Worm (Caenorhabditis elegans) whole organism, L1 larva: ENCODE data around the gene F43C1.5.
A peak's percentile ranks its signal among the peaks of the same experiment; 100 is the strongest.

Experiments used
- ama-1 ChIP-seq: fragments of 150-350 bp; optimal IDR thresholded peaks from 2 replicates; lab custom pipeline; 2014
- blmp-1 ChIP-seq: fragments of 150-350 bp; optimal IDR thresholded peaks from 2 replicates; lab custom pipeline; 2014; ENCODE audit warnings: missing biosample characterization, missing genetic modification characterization
- pag-3 ChIP-seq: sonication (generic microtip); optimal IDR thresholded peaks from 2 replicates; lab custom pipeline; 2017; ENCODE audit warnings: missing genetic modification characterization, mild to moderate bottlenecking, missing compliant biosample characterization, antibody characterized with exemption, borderline replicate concordance; ENCODE audit not compliant: insufficient read depth
- skn-1 ChIP-seq: fragments of 150-350 bp; optimal IDR thresholded peaks from 2 replicates; lab custom pipeline; 2014; ENCODE audit warnings: missing biosample characterization, missing genetic modification characterization
- snpc-4 ChIP-seq: fragments of 150-350 bp; optimal IDR thresholded peaks from 2 replicates; lab custom pipeline; 2014; ENCODE audit warnings: missing biosample characterization, missing genetic modification characterization

DNA sequence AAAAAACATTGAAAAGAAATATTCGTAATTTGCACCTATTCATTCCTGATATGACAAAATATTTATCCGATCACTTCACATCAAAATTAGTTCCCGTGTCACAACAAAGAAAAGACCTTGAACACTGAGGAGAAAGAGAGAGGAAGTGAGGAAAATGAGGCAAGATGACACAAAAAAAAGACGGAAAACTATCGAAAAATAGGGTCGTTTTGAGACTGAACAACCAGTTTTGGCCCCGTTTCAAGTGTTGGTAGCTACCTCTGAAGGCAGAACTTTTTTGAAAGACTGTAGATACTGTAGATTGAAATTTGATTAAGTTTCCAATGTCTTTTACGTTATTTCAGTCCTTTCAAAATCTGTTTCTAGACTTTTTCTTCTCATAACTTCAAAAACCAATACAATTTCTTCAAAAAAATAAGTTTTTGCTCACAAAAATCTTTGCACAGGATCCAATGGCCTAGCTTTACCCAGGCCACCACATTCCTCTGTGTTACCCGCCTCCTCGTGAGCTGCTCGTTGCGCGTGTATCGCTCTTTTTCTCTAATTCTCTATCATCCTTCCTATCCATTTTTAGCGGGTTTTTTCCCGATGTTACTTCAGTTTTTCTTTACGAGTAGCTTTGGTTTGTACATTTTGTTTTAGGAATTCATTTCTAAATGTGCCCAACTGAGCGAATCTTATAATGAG, 32.5 kb upstream of the F43C1.5 start:
- no peak for TF ChIP-seq blmp-1 (tag; lab: Kevin White, UChicago)
- no peak for TF ChIP-seq pag-3 (tag; lab: Kevin White, UChicago)
- TF ChIP-seq ama-1: no peak
- peak; percentile 51 for TF ChIP-seq snpc-4 (tag; lab: Kevin White, UChicago)
- TF ChIP-seq skn-1: peak; percentile 75
